Worm (Caenorhabditis elegans): ENCODE measurements around the gene repo-1.

Gene repo-1

DNA sequence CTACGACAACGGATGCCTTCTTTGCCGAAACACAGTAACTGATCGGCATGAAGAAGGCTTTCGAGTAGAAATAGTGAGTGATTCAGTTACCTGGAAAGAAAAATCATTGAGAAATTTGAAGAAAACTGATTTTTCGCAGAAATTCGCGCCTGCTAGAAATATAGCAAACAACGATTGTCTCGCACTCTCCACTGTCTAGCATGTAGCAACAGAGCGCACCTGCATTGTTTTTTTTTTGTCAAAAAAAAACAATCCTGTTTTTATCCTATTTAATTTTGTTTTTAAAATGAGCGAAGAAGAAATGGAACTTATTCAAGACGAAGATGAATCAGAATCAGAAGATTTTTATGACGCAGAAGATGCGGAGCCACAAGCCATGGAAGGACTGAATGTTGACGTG, 36.8 kb downstream of the repo-1 start, which contains the start of the genes ddb-1 and M18.6:
ddb-1 (minus strand) TSS at position 90 of the 400 bp plus-strand sequence.
M18.6 (plus strand) TSS at position 235 of the 400 bp plus-strand sequence.
- TF ChIP-seq ces-1 (GFP tag; optimal IDR thresholded peaks at IDR 0.05) (no peak), nhr-12 (tag; optimal IDR thresholded peaks at IDR 0.05) (no peak), snpc-4 (tag; optimal IDR thresholded peaks at IDR 0.05) (no peak), ztf-11 (tag; optimal IDR thresholded peaks at IDR 0.05) (no peak), lsy-2 (tag; optimal IDR thresholded peaks at IDR 0.05) (peak in 1 of 2 experiments; percentile 69), aly-2 (tag; optimal IDR thresholded peaks at IDR 0.05) (no peak), blmp-1 (tag; optimal IDR thresholded peaks at IDR 0.05) (peak; percentile 53), aha-1 (tag; optimal IDR thresholded peaks at IDR 0.05) (no peak), sup-37 (GFP tag; optimal IDR thresholded peaks at IDR 0.05) (no peak), pax-3 (tag; optimal IDR thresholded peaks at IDR 0.05) (no peak), nhr-11 (tag; optimal IDR thresholded peaks at IDR 0.05) (no peak), grh-1 (GFP tag; IDR thresholded peaks at IDR 0.05) (no peak), lin-39 (tag; optimal IDR thresholded peaks at IDR 0.05) (no peak), vab-15 (tag; optimal IDR thresholded peaks at IDR 0.05) (no peak), fkh-8 (tag; optimal IDR thresholded peaks at IDR 0.05) (no peak), dpl-1 (GFP tag; optimal IDR thresholded peaks at IDR 0.05) (peak in 2 of 3 experiments; percentile 33 to 57), snu-23 (GFP tag; optimal IDR thresholded peaks at IDR 0.05) (peak; percentile 20), F16B12.6 (tag; optimal IDR thresholded peaks at IDR 0.05) (peak; percentile 2), lin-13 (GFP tag; optimal IDR thresholded peaks at IDR 0.05) (peak; percentile 2), efl-3 (GFP tag; optimal IDR thresholded peaks at IDR 0.05) (no peak), ceh-82 (tag; optimal IDR thresholded peaks at IDR 0.05) (peak in 2 of 3 experiments; percentile 28 to 38), nhr-71 (tag; optimal IDR thresholded peaks at IDR 0.05) (peak; percentile 24), mep-1 (tag; optimal IDR thresholded peaks at IDR 0.05) (peak; percentile 65), lin-35 (GFP tag; optimal IDR thresholded peaks at IDR 0.05) (peak; percentile 47 to 69), lin-14 (GFP tag; optimal IDR thresholded peaks at IDR 0.05) (no peak), efl-1 (optimal IDR thresholded peaks at IDR 0.05) (peak; percentile 36 to 54), efl-1 (GFP tag; optimal IDR thresholded peaks at IDR 0.05 in 1 of 2) (peak; percentile 56 to 92), nhr-28 (tag; optimal IDR thresholded peaks at IDR 0.05) (no peak), unc-62 (GFP tag; optimal IDR thresholded peaks at IDR 0.05) (no peak), lin-15B (tag; optimal IDR thresholded peaks at IDR 0.05) (peak; percentile 16), elt-3 (tag; optimal IDR thresholded peaks at IDR 0.05) (no peak), zip-4 (GFP tag; optimal IDR thresholded peaks at IDR 0.05) (no peak), C16A3.4 (tag; optimal IDR thresholded peaks at IDR 0.05) (peak; percentile 51), nhr-90 (tag; optimal IDR thresholded peaks at IDR 0.05; ENCODE audit: poor library complexity) (no peak), skn-1 (tag; optimal IDR thresholded peaks at IDR 0.05) (peak; percentile 16)

DNA sequence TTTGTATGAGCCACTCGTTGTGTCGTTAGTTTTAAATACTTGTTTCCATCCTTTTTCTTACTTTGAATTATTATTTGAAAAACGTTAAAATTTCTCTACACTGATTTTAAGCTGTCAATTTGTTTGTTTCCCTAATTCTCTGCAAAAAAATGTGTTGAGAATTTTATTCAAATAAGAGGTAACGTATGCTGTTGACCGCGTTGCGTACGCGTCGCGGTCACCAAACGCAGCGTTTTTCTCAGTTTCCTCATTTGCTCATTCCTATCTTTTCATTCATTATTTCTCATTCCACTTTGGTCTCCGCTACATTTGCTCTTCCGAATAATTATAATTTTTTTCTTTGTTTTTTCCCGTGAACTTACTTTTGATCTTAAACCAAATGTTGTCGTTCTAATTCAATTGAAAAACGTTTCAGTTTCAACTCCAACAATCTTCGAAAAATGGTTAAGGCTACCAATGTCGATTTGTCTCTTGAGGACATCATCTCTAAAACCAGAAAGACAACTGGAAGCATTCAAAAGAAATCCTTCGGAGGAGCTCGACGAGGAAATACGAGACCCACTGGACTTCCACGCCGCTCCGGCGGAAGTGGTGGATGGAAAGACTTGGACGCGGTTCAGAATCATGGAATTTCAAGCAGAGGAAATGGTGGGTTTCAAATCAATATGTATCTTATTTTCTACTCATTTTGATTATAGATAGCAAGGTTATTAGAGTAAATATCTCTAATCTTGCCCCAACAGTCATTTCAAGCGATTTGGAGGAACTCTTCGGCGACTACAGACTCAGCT, 38.8 kb downstream of the repo-1 start, which contains the start of gene aly-3:
aly-3 (plus strand) TSS at position 409 of the 791 bp plus-strand sequence.
- TF ChIP-seq fkh-10 (GFP tag; optimal IDR thresholded peaks at IDR 0.05) (no peak), efl-1 (optimal IDR thresholded peaks at IDR 0.05) (peak in 1 of 2 experiments; percentile 7), efl-1 (GFP tag; optimal IDR thresholded peaks at IDR 0.05 in 1 of 2) (peak in 1 of 2 experiments; percentile 35), ceh-82 (tag; optimal IDR thresholded peaks at IDR 0.05) (peak in 1 of 3 experiments; percentile 29), nhr-20 (tag; optimal IDR thresholded peaks at IDR 0.05) (no peak), C34B4.2 (tag; optimal IDR thresholded peaks at IDR 0.05) (no peak), lin-13 (GFP tag; optimal IDR thresholded peaks at IDR 0.05) (no peak), nhr-11 (tag; optimal IDR thresholded peaks at IDR 0.05) (no peak), pqm-1 (tag; optimal IDR thresholded peaks at IDR 0.05) (no peak), unc-62 (GFP tag; optimal IDR thresholded peaks at IDR 0.05) (no peak), tbx-2 (tag; optimal IDR thresholded peaks at IDR 0.05) (no peak), zag-1 (tag; optimal IDR thresholded peaks at IDR 0.05) (no peak), ceh-63 (GFP tag; optimal IDR thresholded peaks at IDR 0.05) (no peak), nhr-76 (tag; optimal IDR thresholded peaks at IDR 0.05) (no peak), F16B12.6 (tag; optimal IDR thresholded peaks at IDR 0.05) (no peak), fos-1 (tag; optimal IDR thresholded peaks at IDR 0.05) (no peak), ama-1 (optimal IDR thresholded peaks at IDR 0.05) (peak; percentile 21), irx-1 (tag; optimal IDR thresholded peaks at IDR 0.05) (no peak), jun-1 (tag; optimal IDR thresholded peaks at IDR 0.05) (no peak), nhr-90 (tag; optimal IDR thresholded peaks at IDR 0.05; ENCODE audit: poor library complexity) (no peak), ceh-90 (tag; optimal IDR thresholded peaks at IDR 0.05) (no peak), ceh-8 (GFP tag; optimal IDR thresholded peaks at IDR 0.05) (no peak), isw-1 (GFP tag; IDR thresholded peaks at IDR 0.05) (no peak), snu-23 (GFP tag; optimal IDR thresholded peaks at IDR 0.05) (peak; percentile 22), nhr-237 (tag; optimal IDR thresholded peaks at IDR 0.05) (no peak), swsn-7 (tag; optimal IDR thresholded peaks at IDR 0.05) (no peak)
